Worm (Caenorhabditis elegans): ENCODE data around the gene F31B9.2.

Gene F31B9.2

ce11 chrX:15917000-15917399 is at the start of gene F31B9.2, which contains the start of gene F31B9.4:
TSS of gene F31B9.2 (plus strand) at chrX:15917367.
TSS of gene F31B9.4 (minus strand) at chrX:15917100.
- TF ChIP-seq unc-42 (tag; optimal IDR thresholded peaks at IDR 0.05), result no peak
- TF ChIP-seq nhr-232 (tag; optimal IDR thresholded peaks at IDR 0.05), result no peak
- no peak for TF ChIP-seq ceh-6 (GFP tag; optimal IDR thresholded peaks at IDR 0.05)
- no peak for TF ChIP-seq dmd-4 (tag; optimal IDR thresholded peaks at IDR 0.05; ENCODE audit: borderline replicate concordance)
- TF ChIP-seq pax-1 (tag; optimal IDR thresholded peaks at IDR 0.05), result no peak
- no peak for TF ChIP-seq lim-6 (tag; optimal IDR thresholded peaks at IDR 0.05)
- no peak for TF ChIP-seq che-1 (tag; optimal IDR thresholded peaks at IDR 0.05)
- TF ChIP-seq ceh-31 (tag; optimal IDR thresholded peaks at IDR 0.05), result no peak
- no peak for TF ChIP-seq hlh-6 (tag; optimal IDR thresholded peaks at IDR 0.05)
- TF ChIP-seq zip-5 (tag; optimal IDR thresholded peaks at IDR 0.05), result no peak
- no peak for TF ChIP-seq rnt-1 (tag; optimal IDR thresholded peaks at IDR 0.05)
- no peak for TF ChIP-seq eyg-1 (tag; optimal IDR thresholded peaks at IDR 0.05)
- no peak for TF ChIP-seq ceh-2 (tag; optimal IDR thresholded peaks at IDR 0.05)
- no peak for TF ChIP-seq K09A11.1 (tag; optimal IDR thresholded peaks at IDR 0.05; ENCODE audit: insufficient read depth)
- TF ChIP-seq T23F11.4 (GFP tag; optimal IDR thresholded peaks at IDR 0.05), result no peak
- no peak for TF ChIP-seq mec-3 (tag; optimal IDR thresholded peaks at IDR 0.05; ENCODE audit: borderline replicate concordance)
- TF ChIP-seq ceh-22 (tag; optimal IDR thresholded peaks at IDR 0.05), result no peak
- no peak for TF ChIP-seq fkh-6 (tag; optimal IDR thresholded peaks at IDR 0.05)

ce11 chrX:15869589-15869988 is 47.6 kb upstream of the F31B9.2 start:
- TF ChIP-seq ceh-18 (tag; optimal IDR thresholded peaks at IDR 0.05), result no peak
- TF ChIP-seq odd-2 (tag; optimal IDR thresholded peaks at IDR 0.05), result no peak
- TF ChIP-seq dve-1 (tag; optimal IDR thresholded peaks at IDR 0.05), result no peak
- no peak for TF ChIP-seq fkh-6 (tag; optimal IDR thresholded peaks at IDR 0.05)
- TF ChIP-seq che-1 (tag; optimal IDR thresholded peaks at IDR 0.05), result no peak
- TF ChIP-seq npax-4 (tag; optimal IDR thresholded peaks at IDR 0.05), result no peak
- TF ChIP-seq fax-1 (tag; optimal IDR thresholded peaks at IDR 0.05), result no peak
- no peak for TF ChIP-seq ceh-30 (tag; optimal IDR thresholded peaks at IDR 0.05)
- TF ChIP-seq ref-2 (tag; optimal IDR thresholded peaks at IDR 0.05), result no peak
- TF ChIP-seq ama-1 (optimal IDR thresholded peaks at IDR 0.05), result no peak
- TF ChIP-seq pqm-1 (tag; optimal IDR thresholded peaks at IDR 0.05), result no peak

ce11 chrX:15876936-15877335 is 40.2 kb upstream of the F31B9.2 start:
- no peak for TF ChIP-seq hlh-6 (tag; optimal IDR thresholded peaks at IDR 0.05)
- TF ChIP-seq K09A11.1 (tag; optimal IDR thresholded peaks at IDR 0.05; ENCODE audit: insufficient read depth), result no peak
- TF ChIP-seq ceh-6 (GFP tag; optimal IDR thresholded peaks at IDR 0.05), result peak; percentile 29
- TF ChIP-seq che-1 (tag; optimal IDR thresholded peaks at IDR 0.05), result peak; percentile 29
- peak; percentile 21 for TF ChIP-seq ceh-19 (GFP tag; optimal IDR thresholded peaks at IDR 0.05)
- TF ChIP-seq T23F11.4 (GFP tag; optimal IDR thresholded peaks at IDR 0.05), result peak; percentile 10

- TF ChIP-seq hlh-30 (tag; optimal IDR thresholded peaks at IDR 0.05; ENCODE audit: insufficient read depth) (no peak), ztf-16 (tag; optimal IDR thresholded peaks at IDR 0.05) (no peak), ttx-3 (tag; optimal IDR thresholded peaks at IDR 0.05) (no peak), syd-9 (tag; optimal IDR thresholded peaks at IDR 0.05) (no peak), elt-4 (tag; optimal IDR thresholded peaks at IDR 0.05) (no peak), nfya-1 (tag; optimal IDR thresholded peaks at IDR 0.05) (no peak), che-1 (tag; optimal IDR thresholded peaks at IDR 0.05) (no peak), sox-4 (tag; optimal IDR thresholded peaks at IDR 0.05) (no peak), tbx-7 (tag; optimal IDR thresholded peaks at IDR 0.05) (no peak), pha-2 (tag; optimal IDR thresholded peaks at IDR 0.05) (no peak), rnt-1 (tag; optimal IDR thresholded peaks at IDR 0.05) (no peak), ceh-24 (tag; optimal IDR thresholded peaks at IDR 0.05) (no peak), hlh-6 (tag; optimal IDR thresholded peaks at IDR 0.05) (no peak), pros-1 (tag; optimal IDR thresholded peaks at IDR 0.05) (no peak), lim-6 (tag; optimal IDR thresholded peaks at IDR 0.05) (no peak), T23F11.4 (GFP tag; optimal IDR thresholded peaks at IDR 0.05) (no peak), nhr-11 (tag; optimal IDR thresholded peaks at IDR 0.05) (no peak), ceh-19 (GFP tag; optimal IDR thresholded peaks at IDR 0.05) (no peak)
Measured at ce11 chrX:15878785-15879184, 38.4 kb upstream of the F31B9.2 start, which contains the start of gene gmeb-2. TSS of gene gmeb-2 (plus strand) at chrX:15879085.

Data from whole organism, late embryonic.